Worm (Caenorhabditis elegans): ENCODE results near the gene C01G10.17.

ce11 chrV:15089438-15089837, 1.1 kb upstream of the C01G10.17 start, which contains the start of the genes C01G10.5 and C01G10.4:
- no peak for TF ChIP-seq aly-2 (tag; optimal IDR thresholded peaks at IDR 0.05)
- TF ChIP-seq nhr-25 (tag; optimal IDR thresholded peaks at IDR 0.05), result no peak
- no peak for TF ChIP-seq ceh-82 (tag; optimal IDR thresholded peaks at IDR 0.05)
- TF ChIP-seq nhr-76 (tag; optimal IDR thresholded peaks at IDR 0.05), result no peak
- no peak for TF ChIP-seq snpc-4 (tag; optimal IDR thresholded peaks at IDR 0.05)
- TF ChIP-seq ceh-16 (tag; optimal IDR thresholded peaks at IDR 0.05), result no peak
- no peak for TF ChIP-seq nfya-1 (tag; optimal IDR thresholded peaks at IDR 0.05; ENCODE audit: insufficient read depth)
- TF ChIP-seq egl-27 (tag; optimal IDR thresholded peaks at IDR 0.05), result no peak

All from whole organism, L3 larva.